Fruit fly (Drosophila melanogaster) whole organism, embryonic: ENCODE data around the gene CG33282.

Source experiments
- Abd-B ChIP-seq: fragments of 200-800 bp; sonication (Bioruptor generic); optimal IDR thresholded peaks from 2 replicates; lab custom pipeline; 2018; ENCODE audit warnings: missing biosample characterization, mild to moderate bottlenecking, missing genetic modification characterization, moderate library complexity
- Aef1 ChIP-seq: fragments of 200-800 bp; sonication (Bioruptor generic); IDR thresholded peaks from 3 replicates; pipeline ENCODE4 v1.3.6; 2022; ENCODE audit warnings: missing biosample characterization, missing genetic modification characterization
- Antp ChIP-seq: fragments of 200-800 bp; sonication (Bioruptor generic); optimal IDR thresholded peaks from 3 replicates; lab custom pipeline; 2016; ENCODE audit warnings: missing biosample characterization, missing genetic modification characterization
- Atf-2 ChIP-seq: fragments of 200-800 bp; sonication (Bioruptor generic); optimal IDR thresholded peaks from 2 replicates; lab custom pipeline; 2016; ENCODE audit warnings: missing biosample characterization, missing genetic modification characterization
- CG10979 ChIP-seq: fragments of 200-800 bp; sonication (Bioruptor generic); optimal IDR thresholded peaks from 2 replicates; lab custom pipeline; 2018; ENCODE audit warnings: missing biosample characterization, mild to moderate bottlenecking, missing genetic modification characterization, moderate library complexity
- CG11247 ChIP-seq: fragments of 200-800 bp; sonication (Bioruptor generic); IDR thresholded peaks from 2 replicates; pipeline ENCODE4 v1.3.6; 2022; ENCODE audit warnings: missing biosample characterization, missing genetic modification characterization
- CG15011 ChIP-seq: fragments of 200-800 bp; sonication (Bioruptor generic); optimal IDR thresholded peaks from 3 replicates; lab custom pipeline; 2018; ENCODE audit warnings: missing biosample characterization, mild to moderate bottlenecking, missing genetic modification characterization
- CG1602 ChIP-seq: fragments of 200-800 bp; sonication (Bioruptor generic); optimal IDR thresholded peaks from 3 replicates; lab custom pipeline; 2016; ENCODE audit warnings: missing biosample characterization, missing genetic modification characterization
- CG16779 ChIP-seq: fragments of 200-800 bp; sonication (Bioruptor generic); IDR thresholded peaks from 2 replicates; pipeline ENCODE4 v1.3.6; 2022; ENCODE audit warnings: missing biosample characterization, missing genetic modification characterization
- CG18476 ChIP-seq: fragments of 200-800 bp; sonication (Bioruptor generic); optimal IDR thresholded peaks from 2 replicates; lab custom pipeline; 2016; ENCODE audit warnings: missing biosample characterization, mild to moderate bottlenecking, missing genetic modification characterization
- CG18764 ChIP-seq: fragments of 200-800 bp; sonication (Bioruptor generic); optimal IDR thresholded peaks from 3 replicates; lab custom pipeline; 2016; ENCODE audit warnings: missing biosample characterization, missing genetic modification characterization
- CG31224 ChIP-seq: fragments of 200-800 bp; sonication (Bioruptor generic); IDR thresholded peaks from 2 replicates; pipeline ENCODE4 v1.3.6; 2022; ENCODE audit warnings: missing biosample characterization, missing genetic modification characterization
- CG32532 ChIP-seq: fragments of 200-800 bp; sonication (Bioruptor generic); IDR thresholded peaks from 2 replicates; pipeline ENCODE4 v1.3.6; 2022; ENCODE audit warnings: missing biosample characterization, missing genetic modification characterization
- CG5953 ChIP-seq: fragments of 200-800 bp; sonication (Bioruptor generic); IDR thresholded peaks from 2 replicates; pipeline ENCODE4 v1.3.6; 2022; ENCODE audit warnings: missing biosample characterization, missing genetic modification characterization
- CG7271 ChIP-seq: fragments of 200-800 bp; sonication (Bioruptor generic); optimal IDR thresholded peaks from 2 replicates; lab custom pipeline; 2018; ENCODE audit warnings: missing biosample characterization, mild to moderate bottlenecking, missing genetic modification characterization, moderate library complexity
- CG7372 ChIP-seq: fragments of 200-800 bp; sonication (Bioruptor generic); IDR thresholded peaks from 2 replicates; pipeline ENCODE4 v1.3.6; 2022; ENCODE audit warnings: missing biosample characterization, missing genetic modification characterization
- CG7786 ChIP-seq: fragments of 200-800 bp; sonication (Bioruptor generic); optimal IDR thresholded peaks from 2 replicates; lab custom pipeline; 2016; ENCODE audit warnings: missing biosample characterization, missing genetic modification characterization
- CG8388 ChIP-seq: fragments of 200-800 bp; sonication (Bioruptor generic); optimal IDR thresholded peaks from 2 replicates; lab custom pipeline; 2019; ENCODE audit warnings: missing biosample characterization, mild to moderate bottlenecking, missing genetic modification characterization, moderate library complexity
- CG9609 ChIP-seq: fragments of 200-800 bp; sonication (Bioruptor generic); optimal IDR thresholded peaks from 3 replicates; lab custom pipeline; 2016; ENCODE audit warnings: missing biosample characterization, missing genetic modification characterization
- CG9876 ChIP-seq: fragments of 200-800 bp; sonication (Bioruptor generic); optimal IDR thresholded peaks from 2 replicates; lab custom pipeline; 2016; ENCODE audit warnings: missing biosample characterization, missing genetic modification characterization
- Camta ChIP-seq: fragments of 200-800 bp; sonication (Bioruptor generic); optimal IDR thresholded peaks from 2 replicates; lab custom pipeline; 2016; ENCODE audit warnings: missing biosample characterization, missing genetic modification characterization
- CoRest ChIP-seq: fragments of 200-800 bp; sonication (Bioruptor generic); optimal IDR thresholded peaks from 3 replicates; lab custom pipeline; 2018; ENCODE audit warnings: missing biosample characterization, mild to moderate bottlenecking, missing genetic modification characterization, moderate library complexity
- Drgx ChIP-seq: fragments of 200-800 bp; sonication (Bioruptor generic); IDR thresholded peaks from 2 replicates; pipeline ENCODE4 v1.3.6; 2022; ENCODE audit warnings: missing biosample characterization, missing genetic modification characterization
- Hr39 ChIP-seq: fragments of >200 bp; optimal IDR thresholded peaks from 2 replicates; lab custom pipeline; 2017
- Jarid2 ChIP-seq: fragments of 200-800 bp; sonication (Bioruptor generic); optimal IDR thresholded peaks from 3 replicates; lab custom pipeline; 2017; ENCODE audit warnings: mild to moderate bottlenecking, missing biosample characterization, missing genetic modification reagents, missing genetic modification characterization
- MBD-R2 ChIP-seq: fragments of 200-800 bp; sonication (Bioruptor generic); IDR thresholded peaks from 2 replicates; pipeline ENCODE4 v1.3.6; 2022; ENCODE audit warnings: missing biosample characterization, missing genetic modification characterization
- Mrtf ChIP-seq: fragments of 200-800 bp; sonication (Bioruptor generic); IDR thresholded peaks from 3 replicates; pipeline ENCODE4 v1.3.6; 2022; ENCODE audit warnings: missing biosample characterization, missing genetic modification characterization
- Six4 ChIP-seq: fragments of 200-800 bp; sonication (Bioruptor generic); optimal IDR thresholded peaks from 2 replicates; lab custom pipeline; 2016; ENCODE audit warnings: missing biosample characterization, missing genetic modification characterization
- Spps ChIP-seq: fragments of 200-800 bp; sonication (Bioruptor generic); optimal IDR thresholded peaks from 2 replicates; lab custom pipeline; 2018; ENCODE audit warnings: missing biosample characterization, mild to moderate bottlenecking, missing genetic modification characterization
- ac ChIP-seq: fragments of 200-800 bp; sonication (Bioruptor generic); optimal IDR thresholded peaks from 3 replicates; lab custom pipeline; 2017; ENCODE audit warnings: missing biosample characterization, mild to moderate bottlenecking, missing genetic modification characterization
- al ChIP-seq: fragments of 200-800 bp; sonication (Bioruptor generic); IDR thresholded peaks from 2 replicates; pipeline ENCODE4 v1.3.6; 2022; ENCODE audit warnings: missing biosample characterization, missing genetic modification characterization
- ash1 ChIP-seq: fragments of 200-800 bp; sonication (Bioruptor generic); optimal IDR thresholded peaks from 2 replicates; lab custom pipeline; 2018; ENCODE audit warnings: missing biosample characterization, mild to moderate bottlenecking, missing genetic modification characterization
- bcd ChIP-seq: fragments of 200-800 bp; sonication (Bioruptor generic); optimal IDR thresholded peaks from 2 replicates; lab custom pipeline; 2017; ENCODE audit warnings: missing biosample characterization, mild to moderate bottlenecking, missing genetic modification characterization
- dimm ChIP-seq: fragments of 200-800 bp; sonication (Bioruptor generic); IDR thresholded peaks from 2 replicates; pipeline ENCODE4 v1.3.6; 2022; ENCODE audit warnings: missing biosample characterization, missing genetic modification characterization
- dpn ChIP-seq, 2 experiments: fragments of 200-800 bp; sonication (Bioruptor generic); optimal IDR thresholded peaks; 3 replicates each; lab custom pipeline; 2016; ENCODE audit warnings: missing biosample characterization in 2 of 2, missing genetic modification characterization in 2 of 2
- en ChIP-seq: fragments of 200-800 bp; sonication (Bioruptor generic); optimal IDR thresholded peaks from 2 replicates; lab custom pipeline; 2016; ENCODE audit warnings: missing biosample characterization, missing genetic modification characterization
- fd3F ChIP-seq: fragments of 200-800 bp; sonication (Bioruptor generic); optimal IDR thresholded peaks from 2 replicates; lab custom pipeline; 2018; ENCODE audit warnings: missing biosample characterization, mild to moderate bottlenecking, missing genetic modification characterization, moderate library complexity
- fd64A ChIP-seq: fragments of 200-800 bp; sonication (Bioruptor generic); optimal IDR thresholded peaks from 3 replicates; lab custom pipeline; 2018; ENCODE audit warnings: missing biosample characterization, mild to moderate bottlenecking, missing genetic modification characterization
- fd96Cb ChIP-seq: fragments of 200-800 bp; sonication (Bioruptor generic); optimal IDR thresholded peaks from 2 replicates; lab custom pipeline; 2018; ENCODE audit warnings: missing biosample characterization, mild to moderate bottlenecking, missing genetic modification characterization, moderate library complexity
- gcm ChIP-seq: fragments of 200-800 bp; sonication (Bioruptor generic); optimal IDR thresholded peaks from 2 replicates; lab custom pipeline; 2019; ENCODE audit warnings: missing biosample characterization, mild to moderate bottlenecking, missing genetic modification characterization, moderate library complexity
- ind ChIP-seq: fragments of 200-800 bp; sonication (Bioruptor generic); optimal IDR thresholded peaks from 3 replicates; lab custom pipeline; 2016; ENCODE audit warnings: missing biosample characterization, missing genetic modification characterization
- lilli ChIP-seq: fragments of 200-800 bp; sonication (Bioruptor generic); optimal IDR thresholded peaks from 3 replicates; lab custom pipeline; 2016; ENCODE audit warnings: missing biosample characterization, missing genetic modification characterization
- lmd ChIP-seq: fragments of 200-800 bp; sonication (Bioruptor generic); IDR thresholded peaks from 2 replicates; pipeline ENCODE4 v1.3.6; 2022; ENCODE audit warnings: missing biosample characterization, missing genetic modification characterization
- oc ChIP-seq: fragments of 200-800 bp; sonication (Bioruptor generic); optimal IDR thresholded peaks from 2 replicates; lab custom pipeline; 2018; ENCODE audit warnings: missing biosample characterization, mild to moderate bottlenecking, missing genetic modification characterization, moderate library complexity
- onecut ChIP-seq: fragments of 200-800 bp; sonication (Bioruptor generic); IDR thresholded peaks from 2 replicates; pipeline ENCODE4 v1.3.6; 2022; ENCODE audit warnings: missing biosample characterization, missing genetic modification characterization
- peb ChIP-seq: fragments of 200-800 bp; sonication (Bioruptor generic); IDR thresholded peaks from 2 replicates; pipeline ENCODE4 v1.3.6; 2022; ENCODE audit warnings: missing biosample characterization, missing genetic modification characterization
- shn ChIP-seq: fragments of 200-800 bp; sonication (Bioruptor generic); optimal IDR thresholded peaks from 3 replicates; lab custom pipeline; 2016; ENCODE audit warnings: missing biosample characterization, missing genetic modification characterization
- stc ChIP-seq: fragments of 200-800 bp; sonication (Bioruptor generic); IDR thresholded peaks from 2 replicates; pipeline ENCODE4 v1.3.6; 2022; ENCODE audit warnings: missing biosample characterization, missing genetic modification characterization
- tin ChIP-seq: fragments of 200-800 bp; sonication (Bioruptor generic); optimal IDR thresholded peaks from 3 replicates; lab custom pipeline; 2016; ENCODE audit warnings: missing biosample characterization, missing genetic modification characterization
- tna ChIP-seq: fragments of 200-800 bp; sonication (Bioruptor generic); IDR thresholded peaks from 2 replicates; pipeline ENCODE4 v1.3.6; 2022; ENCODE audit warnings: missing biosample characterization, missing genetic modification characterization; ENCODE audit not compliant: partially characterized antibody

The CG33282 gene

DNA sequence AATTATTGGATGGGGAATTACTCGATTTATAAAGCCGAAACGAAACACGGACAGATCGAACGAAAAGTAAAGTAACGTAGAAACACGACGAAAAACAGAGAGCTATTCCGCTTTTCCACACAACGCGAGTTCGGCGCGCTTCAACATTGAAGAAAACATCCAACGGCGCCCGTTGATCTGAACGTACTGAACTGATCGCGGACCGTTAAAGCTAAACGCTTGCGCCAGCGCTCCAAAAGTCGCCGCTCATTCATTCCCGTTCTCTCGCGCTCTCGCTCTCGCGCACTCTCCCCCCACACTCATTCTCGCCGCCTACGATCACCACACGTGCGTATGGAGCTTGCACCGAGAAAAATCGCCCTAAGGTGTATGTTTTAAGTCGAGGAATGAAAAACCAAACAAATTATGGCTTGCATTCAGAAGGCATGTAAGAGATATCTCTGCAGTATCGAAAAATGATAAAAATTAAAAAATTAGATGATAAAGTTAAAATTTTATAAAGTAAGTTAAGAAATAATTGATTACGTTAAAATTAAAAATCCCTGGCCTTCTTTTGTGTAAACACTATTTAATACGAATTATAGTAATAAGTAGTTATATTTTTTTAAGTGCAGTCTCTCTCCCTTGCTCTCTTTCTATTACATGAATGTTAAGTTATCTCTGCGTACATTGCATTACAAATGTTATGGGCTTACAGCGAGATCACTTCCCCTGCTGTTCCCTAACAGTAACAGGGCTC is 27.1 kb downstream of the CG33282 start, which contains the start of gene E23 (continued):
- peak; percentile 98 for TF ChIP-seq al (GFP tag; lab: Robert Waterston, UW)
- peak; percentile 96 for TF ChIP-seq CG18764 (GFP tag; lab: Kevin White, UChicago)
- TF ChIP-seq shn = peak; percentile 91
- TF ChIP-seq CG7786 (GFP tag; lab: Kevin White, UChicago) = peak; percentile 94
- TF ChIP-seq fd64A (GFP tag; lab: Kevin White, UChicago) = peak; percentile 92
- TF ChIP-seq Mrtf = peak; percentile 96
- peak; percentile 97 for TF ChIP-seq fd3F (GFP tag; lab: Kevin White, UChicago)
- peak; percentile 97 for TF ChIP-seq CG15011 (GFP tag; lab: Kevin White, UChicago)
- TF ChIP-seq CG8388 (GFP tag; lab: Kevin White, UChicago) = peak; percentile 99
- TF ChIP-seq Abd-B (GFP tag; lab: Kevin White, UChicago) = peak; percentile 98
- peak; percentile 96 for TF ChIP-seq onecut (GFP tag; lab: Robert Waterston, UW)
- TF ChIP-seq Six4 = peak; percentile 98
- peak; percentile 17 for TF ChIP-seq ash1
- TF ChIP-seq Antp (GFP tag; lab: Kevin White, UChicago) = peak; percentile 92
- TF ChIP-seq Hr39 (lab: Kevin White, UChicago) = no peak
- TF ChIP-seq lilli = peak; percentile 98
- TF ChIP-seq dpn (GFP tag; optimal IDR thresholded peaks at IDR 0.05; lab: Kevin White, UChicago) = peak; percentile 96 to 99
- TF ChIP-seq en (GFP tag; lab: Kevin White, UChicago) = peak; percentile 76
- TF ChIP-seq ind (GFP tag; lab: Kevin White, UChicago) = peak; percentile 98
- TF ChIP-seq gcm (GFP tag; lab: Kevin White, UChicago) = peak; percentile 99
- peak; percentile 100 for TF ChIP-seq CoRest (tag; lab: Kevin White, UChicago)
- peak; percentile 99 for TF ChIP-seq oc
- peak; percentile 97 for TF ChIP-seq peb
- TF ChIP-seq CG31224 (GFP tag; lab: Robert Waterston, UW) = peak; percentile 95
- peak; percentile 97 for TF ChIP-seq Jarid2 (GFP tag; lab: Kevin White, UChicago)
- peak; percentile 94 for TF ChIP-seq CG16779
- peak; percentile 96 for TF ChIP-seq CG18476 (GFP tag; lab: Kevin White, UChicago)
- TF ChIP-seq fd96Cb (tag; lab: Kevin White, UChicago) = peak; percentile 99
- TF ChIP-seq MBD-R2 (GFP tag; lab: Robert Waterston, UW) = peak; percentile 92
- peak; percentile 95 for TF ChIP-seq CG5953 (GFP tag; lab: Robert Waterston, UW)
- peak; percentile 96 for TF ChIP-seq Camta (GFP tag; lab: Kevin White, UChicago)
- peak; percentile 98 for TF ChIP-seq Spps (tag; lab: Kevin White, UChicago)
- TF ChIP-seq dimm (GFP tag; lab: Robert Waterston, UW) = peak; percentile 93
- peak; percentile 60; the same call in 1 of the 2 replicates for TF ChIP-seq tna (GFP tag; lab: Robert Waterston, UW)
- peak; percentile 99 for TF ChIP-seq tin
- peak; percentile 99 for TF ChIP-seq CG1602
- TF ChIP-seq Atf-2 (GFP tag; lab: Kevin White, UChicago) = peak; percentile 95
- TF ChIP-seq CG7271 = peak; percentile 83
- peak; percentile 99 for TF ChIP-seq lmd (GFP tag; lab: Robert Waterston, UW)
- peak; percentile 95 for TF ChIP-seq CG9609 (GFP tag; lab: Kevin White, UChicago)
- peak; percentile 98 for TF ChIP-seq CG7372 (GFP tag; lab: Robert Waterston, UW)
- no peak for TF ChIP-seq ac (GFP tag; lab: Kevin White, UChicago)
- TF ChIP-seq CG32532 = peak; percentile 98
- peak; percentile 98 for TF ChIP-seq stc (GFP tag; lab: Robert Waterston, UW)
- TF ChIP-seq CG9876 (GFP tag; lab: Kevin White, UChicago) = peak; percentile 91
- peak; percentile 98 for TF ChIP-seq Aef1
- peak; percentile 96 for TF ChIP-seq CG11247 (GFP tag; lab: Robert Waterston, UW)
- peak; percentile 99 for TF ChIP-seq CG10979 (tag; lab: Kevin White, UChicago)
- TF ChIP-seq Drgx (GFP tag; lab: Robert Waterston, UW) = peak; percentile 98
- peak; percentile 99 for TF ChIP-seq bcd
